Worm (Caenorhabditis elegans) whole organism, L1 larva: ENCODE data around the gene nstp-2.

ENCODE experiments used
- C04F5.9 ChIP-seq: sonication (generic microtip); optimal IDR thresholded peaks from 2 replicates; lab custom pipeline; 2016; ENCODE audit warnings: missing genetic modification characterization, missing compliant biosample characterization
- aha-1 ChIP-seq: fragments of 150-350 bp; optimal IDR thresholded peaks from 2 replicates; lab custom pipeline; 2014; ENCODE audit warnings: missing biosample characterization, missing genetic modification characterization
- blmp-1 ChIP-seq: fragments of 150-350 bp; optimal IDR thresholded peaks from 2 replicates; lab custom pipeline; 2014; ENCODE audit warnings: missing biosample characterization, missing genetic modification characterization
- ceh-8 ChIP-seq: fragments of 200-800 bp; sonication (Bioruptor generic); optimal IDR thresholded peaks from 2 replicates; lab custom pipeline; 2018; ENCODE audit warnings: mild to moderate bottlenecking, missing genetic modification characterization, moderate library complexity, missing compliant biosample characterization
- ceh-90 ChIP-seq: sonication (generic microtip); optimal IDR thresholded peaks from 2 replicates; lab custom pipeline; 2016; ENCODE audit warnings: missing genetic modification characterization, missing compliant biosample characterization
- ces-1 ChIP-seq: fragments of 150-350 bp; optimal IDR thresholded peaks from 2 replicates; lab custom pipeline; 2014; ENCODE audit warnings: missing biosample characterization, missing genetic modification reagents, missing genetic modification characterization
- dpl-1 ChIP-seq, 3 experiments: fragments of 150-350 bp in 2 of 3; sonication (generic microtip) in 1 of 3; optimal IDR thresholded peaks; 2 replicates each; lab custom pipeline; 2014 to 2017; ENCODE audit warnings: missing biosample characterization in 3 of 3, missing genetic modification characterization in 3 of 3, missing genetic modification reagents in 3 of 3
- dsc-1 ChIP-seq: sonication (generic microtip); optimal IDR thresholded peaks from 2 replicates; lab custom pipeline; 2016; ENCODE audit warnings: mild to moderate bottlenecking, missing genetic modification characterization, missing compliant biosample characterization
- efl-1 ChIP-seq, 4 experiments: fragments of 150-350 bp; optimal IDR thresholded peaks in 3 of 4; peaks in 1 of 4; 1 replicate in 1 of 4; 2 replicates in 3 of 4; lab custom pipeline; 2014; ENCODE audit warnings: missing biosample characterization in 2 of 4, missing genetic modification characterization in 2 of 4, missing genetic modification reagents in 2 of 4
- elt-2 ChIP-seq: sonication (generic microtip); optimal IDR thresholded peaks from 2 replicates; lab custom pipeline; 2016; ENCODE audit warnings: missing genetic modification characterization, mild to moderate bottlenecking, inconsistent platforms, missing compliant biosample characterization, missing genetic modification reagents
- elt-3 ChIP-seq, 6 experiments: fragments of 150-350 bp in 1 of 6; sonication (generic microtip); optimal IDR thresholded peaks; 2 replicates each; lab custom pipeline; 2017 to 2018; ENCODE audit warnings: missing biosample characterization in 6 of 6, missing genetic modification characterization in 6 of 6, inconsistent platforms in 1 of 6
- fkh-10 ChIP-seq: sonication (generic microtip); optimal IDR thresholded peaks from 2 replicates; lab custom pipeline; 2017; ENCODE audit warnings: missing biosample characterization, missing genetic modification reagents, missing genetic modification characterization
- fkh-4 ChIP-seq: sonication (generic microtip); optimal IDR thresholded peaks from 2 replicates; lab custom pipeline; 2016; ENCODE audit warnings: missing compliant biosample characterization, missing genetic modification characterization, borderline replicate concordance
- grh-1 ChIP-seq: fragments of 200-800 bp; sonication (Bioruptor generic); IDR thresholded peaks from 2 replicates; pipeline ENCODE4 v1.3.6; 2022; ENCODE audit warnings: missing genetic modification reagents, missing genetic modification characterization, missing compliant biosample characterization
- hpl-2 ChIP-seq: fragments of 150-350 bp; optimal IDR thresholded peaks from 2 replicates; lab custom pipeline; 2014; ENCODE audit warnings: missing biosample characterization, missing genetic modification reagents, missing genetic modification characterization
- lin-14 ChIP-seq: fragments of 200-800 bp; sonication (Bioruptor generic); optimal IDR thresholded peaks from 2 replicates; lab custom pipeline; 2018; ENCODE audit warnings: mild to moderate bottlenecking, missing genetic modification characterization, moderate library complexity, missing compliant biosample characterization
- lin-35 ChIP-seq, 2 experiments: fragments of 150-350 bp; optimal IDR thresholded peaks; 2 replicates each; lab custom pipeline; 2014; ENCODE audit warnings: missing biosample characterization in 2 of 2, missing genetic modification characterization in 2 of 2, missing genetic modification reagents in 2 of 2
- lir-3 ChIP-seq: sonication (generic microtip); optimal IDR thresholded peaks from 2 replicates; lab custom pipeline; 2016; ENCODE audit warnings: mild to moderate bottlenecking, missing genetic modification characterization, moderate library complexity, missing compliant biosample characterization; ENCODE audit not compliant: poor library complexity
- lsy-2 ChIP-seq, 2 experiments: fragments of 150-350 bp; optimal IDR thresholded peaks; 2 replicates each; lab custom pipeline; 2014; ENCODE audit warnings: missing biosample characterization in 2 of 2, missing genetic modification characterization in 2 of 2
- mab-9 ChIP-seq: fragments of 200-800 bp; sonication (Bioruptor generic); IDR thresholded peaks from 2 replicates; pipeline ENCODE4 v1.3.6; 2022; ENCODE audit warnings: missing genetic modification reagents, missing genetic modification characterization, missing compliant biosample characterization
- mdl-1 ChIP-seq, 2 experiments: fragments of 150-350 bp; optimal IDR thresholded peaks; 2 replicates each; lab custom pipeline; 2014 to 2017; ENCODE audit warnings: missing biosample characterization in 2 of 2, missing genetic modification characterization in 2 of 2, inconsistent platforms in 1 of 2
- mep-1 ChIP-seq: fragments of 150-350 bp; optimal IDR thresholded peaks from 2 replicates; lab custom pipeline; 2014; ENCODE audit warnings: missing biosample characterization, missing genetic modification characterization
- nhr-12 ChIP-seq: sonication (generic microtip); optimal IDR thresholded peaks from 2 replicates; lab custom pipeline; 2017; ENCODE audit warnings: missing biosample characterization, missing genetic modification characterization
- nhr-237 ChIP-seq: fragments of 150-350 bp; optimal IDR thresholded peaks from 2 replicates; lab custom pipeline; 2014; ENCODE audit warnings: missing biosample characterization, missing genetic modification characterization
- nhr-28 ChIP-seq: fragments of 150-350 bp; optimal IDR thresholded peaks from 2 replicates; lab custom pipeline; 2014; ENCODE audit warnings: missing biosample characterization, missing genetic modification characterization
- nhr-71 ChIP-seq: sonication (generic microtip); optimal IDR thresholded peaks from 2 replicates; lab custom pipeline; 2016; ENCODE audit warnings: mild to moderate bottlenecking, missing genetic modification characterization, moderate library complexity, missing compliant biosample characterization
- nhr-77 ChIP-seq: fragments of 150-350 bp; optimal IDR thresholded peaks from 2 replicates; lab custom pipeline; 2014; ENCODE audit warnings: missing biosample characterization, missing genetic modification characterization
- nhr-84 ChIP-seq: sonication (generic microtip); optimal IDR thresholded peaks from 2 replicates; lab custom pipeline; 2017; ENCODE audit warnings: missing biosample characterization, missing genetic modification characterization
- nhr-90 ChIP-seq: sonication (generic microtip); optimal IDR thresholded peaks from 2 replicates; lab custom pipeline; 2016; ENCODE audit warnings: mild to moderate bottlenecking, missing genetic modification characterization, missing compliant biosample characterization; ENCODE audit not compliant: poor library complexity
- pag-3 ChIP-seq: sonication (generic microtip); optimal IDR thresholded peaks from 2 replicates; lab custom pipeline; 2017; ENCODE audit warnings: missing genetic modification characterization, mild to moderate bottlenecking, missing compliant biosample characterization, antibody characterized with exemption, borderline replicate concordance; ENCODE audit not compliant: insufficient read depth
- pqm-1 ChIP-seq: sonication (generic microtip); optimal IDR thresholded peaks from 3 replicates; lab custom pipeline; 2017; ENCODE audit warnings: missing biosample characterization, missing genetic modification characterization
- snu-23 ChIP-seq: sonication (generic microtip); optimal IDR thresholded peaks from 2 replicates; lab custom pipeline; 2016; ENCODE audit warnings: missing genetic modification characterization, missing compliant biosample characterization
- sox-4 ChIP-seq: sonication (generic microtip); optimal IDR thresholded peaks from 2 replicates; lab custom pipeline; 2016; ENCODE audit warnings: missing genetic modification characterization, missing compliant biosample characterization
- sptf-1 ChIP-seq: fragments of 150-350 bp; optimal IDR thresholded peaks from 2 replicates; lab custom pipeline; 2014; ENCODE audit warnings: missing biosample characterization, missing genetic modification characterization
- sup-37 ChIP-seq: fragments of 200-800 bp; sonication (Bioruptor generic); optimal IDR thresholded peaks from 2 replicates; lab custom pipeline; 2018; ENCODE audit warnings: mild to moderate bottlenecking, missing genetic modification characterization, missing compliant biosample characterization
- tbx-2 ChIP-seq: sonication (generic microtip); optimal IDR thresholded peaks from 2 replicates; lab custom pipeline; 2016; ENCODE audit warnings: missing genetic modification characterization, missing compliant biosample characterization
- unc-130 ChIP-seq: fragments of 150-350 bp; optimal IDR thresholded peaks from 2 replicates; lab custom pipeline; 2017; ENCODE audit warnings: missing biosample characterization, missing genetic modification characterization, inconsistent platforms
- unc-30 ChIP-seq: sonication (generic microtip); optimal IDR thresholded peaks from 2 replicates; lab custom pipeline; 2017; ENCODE audit warnings: missing biosample characterization, missing genetic modification characterization

The nstp-2 gene

DNA sequence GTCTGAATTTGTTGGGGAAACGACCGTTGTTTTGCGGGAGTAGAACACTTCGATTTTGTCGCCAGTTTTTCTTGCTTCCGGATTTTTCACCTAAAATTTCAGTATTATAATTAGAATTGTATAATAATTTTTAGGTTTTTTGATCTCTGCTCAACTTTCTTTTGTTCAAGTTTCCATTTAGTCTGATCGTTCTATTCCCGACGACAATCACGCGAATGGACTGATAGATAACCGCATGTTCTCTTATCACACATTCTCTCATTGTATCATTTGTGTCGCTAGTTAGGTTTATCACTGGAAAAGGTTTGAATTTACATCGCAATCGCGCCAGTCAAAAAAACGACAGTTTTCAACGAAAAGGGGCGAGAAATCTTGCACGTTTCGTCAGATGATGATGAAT, 51.1 kb downstream of the nstp-2 start:
- no peak for TF ChIP-seq lsy-2 (tag; optimal IDR thresholded peaks at IDR 0.05; lab: Kevin White, UChicago)
- no peak for TF ChIP-seq fkh-4 (tag; lab: Kevin White, UChicago)
- TF ChIP-seq dpl-1 (GFP tag; optimal IDR thresholded peaks at IDR 0.05; lab: Kevin White, UChicago) = peak in 1 of 3 experiments; percentile 6
- no peak for TF ChIP-seq tbx-2 (tag; lab: Kevin White, UChicago)
- no peak for TF ChIP-seq mep-1 (tag; lab: Kevin White, UChicago)
- TF ChIP-seq mab-9 (GFP tag; lab: Robert Waterston, UW) = no peak
- no peak for TF ChIP-seq pag-3 (tag; lab: Kevin White, UChicago)
- TF ChIP-seq ceh-90 (tag; lab: Kevin White, UChicago) = no peak
- no peak for TF ChIP-seq aha-1 (tag; lab: Kevin White, UChicago)
- peak in 1 of 2 experiments; percentile 46 for TF ChIP-seq mdl-1 (tag; optimal IDR thresholded peaks at IDR 0.05; lab: Kevin White, UChicago)
- TF ChIP-seq nhr-28 (tag; lab: Kevin White, UChicago) = no peak
- TF ChIP-seq nhr-12 = no peak
- TF ChIP-seq elt-2 (tag; lab: Kevin White, UChicago) = peak; percentile 70
- TF ChIP-seq lir-3 (tag; lab: Kevin White, UChicago) = no peak
- TF ChIP-seq pqm-1 (tag; lab: Kevin White, UChicago) = peak; percentile 66
- TF ChIP-seq snu-23 (GFP tag; lab: Kevin White, UChicago) = peak; percentile 19
- no peak for TF ChIP-seq nhr-77
- TF ChIP-seq unc-30 = no peak
- peak in 5 of 6 experiments; percentile 54 to 94 (median 92) for TF ChIP-seq elt-3 (tag; optimal IDR thresholded peaks at IDR 0.05; lab: Kevin White, UChicago)
- no peak for TF ChIP-seq nhr-71 (tag; lab: Kevin White, UChicago)
- peak in 1 of 2 experiments; percentile 14 for TF ChIP-seq efl-1 (optimal IDR thresholded peaks at IDR 0.05; lab: Kevin White, UChicago)
- TF ChIP-seq efl-1 (GFP tag; optimal IDR thresholded peaks at IDR 0.05 in 1 of 2; lab: Kevin White, UChicago) = peak in 1 of 2 experiments; percentile 63
- peak; percentile 29 for TF ChIP-seq hpl-2 (GFP tag; lab: Kevin White, UChicago)
- no peak for TF ChIP-seq sup-37 (GFP tag; lab: Kevin White, UChicago)
- TF ChIP-seq grh-1 (GFP tag; lab: Robert Waterston, UW) = no peak
- TF ChIP-seq lin-14 (GFP tag; lab: Kevin White, UChicago) = peak; percentile 30
- no peak for TF ChIP-seq nhr-84 (tag; lab: Kevin White, UChicago)
- TF ChIP-seq unc-130 (tag; lab: Kevin White, UChicago) = peak; percentile 28
- no peak for TF ChIP-seq ces-1
- TF ChIP-seq dsc-1 (tag; lab: Kevin White, UChicago) = no peak
- no peak for TF ChIP-seq C04F5.9
- TF ChIP-seq sox-4 (tag; lab: Kevin White, UChicago) = no peak
- peak in 1 of 2 experiments; percentile 67 for TF ChIP-seq lin-35 (GFP tag; optimal IDR thresholded peaks at IDR 0.05; lab: Kevin White, UChicago)
- TF ChIP-seq ceh-8 = no peak
- no peak for TF ChIP-seq fkh-10 (GFP tag; lab: Kevin White, UChicago)
- TF ChIP-seq nhr-237 (tag; lab: Kevin White, UChicago) = no peak
- peak; percentile 45 for TF ChIP-seq nhr-90 (tag; lab: Kevin White, UChicago)
- TF ChIP-seq sptf-1 (tag; lab: Kevin White, UChicago) = no peak
- peak; percentile 87 for TF ChIP-seq blmp-1 (tag; lab: Kevin White, UChicago)
